Worm (Caenorhabditis elegans): ENCODE results near the gene srh-69.

srh-69 gene

ce11 chrII:12525526-12525925, 11.0 kb upstream of the srh-69 start, which contains the start of gene srx-118:
TSS of gene srx-118 (plus strand) at chrII:12525826.
- no peak for TF ChIP-seq dve-1 (tag; optimal IDR thresholded peaks at IDR 0.05)
- TF ChIP-seq hlh-30 (tag; optimal IDR thresholded peaks at IDR 0.05; ENCODE audit: insufficient read depth), result no peak
- TF ChIP-seq sox-2 (GFP tag; IDR thresholded peaks at IDR 0.05), result no peak
- TF ChIP-seq elt-2 (tag; optimal IDR thresholded peaks at IDR 0.05), result no peak
- TF ChIP-seq ceh-22 (tag; optimal IDR thresholded peaks at IDR 0.05), result no peak

- TF ChIP-seq pat-9 (tag; optimal IDR thresholded peaks at IDR 0.05) (no peak), C38D4.7 (GFP tag; optimal IDR thresholded peaks at IDR 0.05) (no peak), pqm-1 (tag; optimal IDR thresholded peaks at IDR 0.05) (no peak), pha-4 (tag; optimal IDR thresholded peaks at IDR 0.05) (no peak), K09A11.1 (tag; optimal IDR thresholded peaks at IDR 0.05; ENCODE audit: insufficient read depth) (no peak), hlh-30 (tag; optimal IDR thresholded peaks at IDR 0.05; ENCODE audit: insufficient read depth) (no peak), fkh-10 (GFP tag; optimal IDR thresholded peaks at IDR 0.05) (no peak), ceh-45 (GFP tag; IDR thresholded peaks at IDR 0.05) (no peak), zip-5 (tag; optimal IDR thresholded peaks at IDR 0.05) (no peak), tbx-2 (tag; optimal IDR thresholded peaks at IDR 0.05) (no peak), fax-1 (tag; optimal IDR thresholded peaks at IDR 0.05) (no peak), sox-4 (tag; optimal IDR thresholded peaks at IDR 0.05) (no peak), dmd-4 (tag; optimal IDR thresholded peaks at IDR 0.05; ENCODE audit: borderline replicate concordance) (no peak), hlh-8 (tag; optimal IDR thresholded peaks at IDR 0.05) (no peak), pag-3 (tag; optimal IDR thresholded peaks at IDR 0.05; ENCODE audit: borderline replicate concordance) (no peak), T23F11.4 (GFP tag; optimal IDR thresholded peaks at IDR 0.05) (no peak), ceh-9 (tag; optimal IDR thresholded peaks at IDR 0.05) (no peak)
These were observed 5.1 kb upstream of the srh-69 start, which contains the start of gene ceh-99 for ce11 chrII:12519616-12520015. TSS of gene ceh-99 (plus strand) at chrII:12519981.

ce11 chrII:12518809-12519344, 4.4 kb upstream of the srh-69 start, which contains the start of gene srh-70:
TSS of gene srh-70 (minus strand) at chrII:12518859.
- no peak for TF ChIP-seq rnt-1 (tag; optimal IDR thresholded peaks at IDR 0.05)
- TF ChIP-seq odd-2 (tag; optimal IDR thresholded peaks at IDR 0.05), result no peak
- no peak for TF ChIP-seq hlh-6 (tag; optimal IDR thresholded peaks at IDR 0.05)
- no peak for TF ChIP-seq K09A11.1 (tag; optimal IDR thresholded peaks at IDR 0.05; ENCODE audit: insufficient read depth)

- TF ChIP-seq elt-4 (tag; optimal IDR thresholded peaks at IDR 0.05) (no peak), pha-4 (tag; optimal IDR thresholded peaks at IDR 0.05) (no peak), ceh-24 (tag; optimal IDR thresholded peaks at IDR 0.05) (no peak), ceh-45 (GFP tag; IDR thresholded peaks at IDR 0.05) (no peak), ceh-22 (tag; optimal IDR thresholded peaks at IDR 0.05) (no peak), unc-3 (GFP tag; conservative IDR thresholded peaks at IDR 0.05) (no peak), unc-3 (tag; optimal IDR thresholded peaks at IDR 0.05) (no peak), ref-2 (tag; optimal IDR thresholded peaks at IDR 0.05) (no peak), mec-3 (tag; optimal IDR thresholded peaks at IDR 0.05; ENCODE audit: borderline replicate concordance) (no peak), ceh-18 (tag; optimal IDR thresholded peaks at IDR 0.05) (no peak), ceh-9 (tag; optimal IDR thresholded peaks at IDR 0.05) (no peak), hlh-15 (tag; optimal IDR thresholded peaks at IDR 0.05) (no peak), hlh-13 (GFP tag; optimal IDR thresholded peaks at IDR 0.05) (no peak)
These were observed 3.5 kb upstream of the srh-69 start for ce11 chrII:12518008-12518407.

ce11 chrII:12516313-12516712, 1.8 kb upstream of the srh-69 start, which contains the start of gene srh-61:
TSS of gene srh-61 (minus strand) at chrII:12516413.
- TF ChIP-seq rnt-1 (tag; optimal IDR thresholded peaks at IDR 0.05) (no peak), gmeb-2 (tag; optimal IDR thresholded peaks at IDR 0.05) (no peak), hlh-8 (tag; optimal IDR thresholded peaks at IDR 0.05) (no peak), nfya-1 (tag; optimal IDR thresholded peaks at IDR 0.05) (no peak), C38D4.7 (GFP tag; optimal IDR thresholded peaks at IDR 0.05) (no peak), pqm-1 (tag; optimal IDR thresholded peaks at IDR 0.05) (no peak), madf-2 (tag; optimal IDR thresholded peaks at IDR 0.05) (no peak), ceh-2 (tag; optimal IDR thresholded peaks at IDR 0.05) (no peak), ref-2 (tag; optimal IDR thresholded peaks at IDR 0.05) (no peak), ceh-6 (GFP tag; optimal IDR thresholded peaks at IDR 0.05) (no peak), fkh-6 (tag; optimal IDR thresholded peaks at IDR 0.05) (no peak), lim-6 (tag; optimal IDR thresholded peaks at IDR 0.05) (no peak), ceh-45 (GFP tag; IDR thresholded peaks at IDR 0.05) (no peak), ceh-19 (GFP tag; optimal IDR thresholded peaks at IDR 0.05) (no peak), ttx-3 (tag; optimal IDR thresholded peaks at IDR 0.05) (no peak), pha-2 (tag; optimal IDR thresholded peaks at IDR 0.05) (no peak), pros-1 (tag; optimal IDR thresholded peaks at IDR 0.05) (no peak), F13H6.1 (tag; optimal IDR thresholded peaks at IDR 0.05) (no peak)
